Worm (Caenorhabditis elegans) whole organism, mixed stage, embryonic: ENCODE data around the gene asp-13.

Experiments
- M03D4.4 ChIP-seq: sonication (generic microtip); optimal IDR thresholded peaks from 2 replicates; lab custom pipeline; 2017; ENCODE audit warnings: mild to moderate bottlenecking, missing genetic modification characterization, missing compliant biosample characterization
- bed-3 ChIP-seq: fragments of 200-800 bp; sonication (Bioruptor generic); optimal IDR thresholded peaks from 3 replicates; lab custom pipeline; 2018; ENCODE audit warnings: mild to moderate bottlenecking, missing genetic modification characterization, moderate library complexity, missing compliant biosample characterization
- blmp-1 ChIP-seq: fragments of 150-350 bp; optimal IDR thresholded peaks from 2 replicates; lab custom pipeline; 2014; ENCODE audit warnings: missing biosample characterization, missing genetic modification characterization
- ceh-39 ChIP-seq: fragments of 150-350 bp; optimal IDR thresholded peaks from 2 replicates; lab custom pipeline; 2014; ENCODE audit warnings: missing biosample characterization, missing genetic modification characterization
- ceh-43 ChIP-seq: fragments of 200-800 bp; sonication (Bioruptor generic); optimal IDR thresholded peaks from 2 replicates; lab custom pipeline; 2018; ENCODE audit warnings: mild to moderate bottlenecking, missing genetic modification characterization, moderate library complexity, missing compliant biosample characterization
- ceh-83 ChIP-seq: fragments of 200-800 bp; sonication (Bioruptor generic); optimal IDR thresholded peaks from 2 replicates; lab custom pipeline; 2018; ENCODE audit warnings: mild to moderate bottlenecking, missing genetic modification characterization, missing compliant biosample characterization
- ces-1 ChIP-seq: fragments of 150-350 bp; optimal IDR thresholded peaks from 2 replicates; lab custom pipeline; 2014; ENCODE audit warnings: missing biosample characterization, missing genetic modification reagents, missing genetic modification characterization
- cnd-1 ChIP-seq: fragments of 200-800 bp; sonication (Bioruptor generic); optimal IDR thresholded peaks from 2 replicates; lab custom pipeline; 2018; ENCODE audit warnings: mild to moderate bottlenecking, missing genetic modification characterization, missing compliant biosample characterization
- drap-1 ChIP-seq: fragments of 200-800 bp; sonication (Bioruptor generic); optimal IDR thresholded peaks from 3 replicates; lab custom pipeline; 2018; ENCODE audit warnings: mild to moderate bottlenecking, missing genetic modification characterization, missing compliant biosample characterization
- elt-1 ChIP-seq: sonication (generic microtip); optimal IDR thresholded peaks from 2 replicates; lab custom pipeline; 2017; ENCODE audit warnings: missing genetic modification characterization, mild to moderate bottlenecking, missing compliant biosample characterization, antibody characterized with exemption, moderate library complexity, borderline replicate concordance; ENCODE audit not compliant: insufficient read depth
- elt-3 ChIP-seq: fragments of 150-350 bp; optimal IDR thresholded peaks from 2 replicates; lab custom pipeline; 2014; ENCODE audit warnings: missing biosample characterization, missing genetic modification characterization
- flh-1 ChIP-seq: fragments of 200-800 bp; sonication (Bioruptor generic); optimal IDR thresholded peaks from 2 replicates; lab custom pipeline; 2018; ENCODE audit warnings: mild to moderate bottlenecking, missing genetic modification characterization, moderate library complexity, missing compliant biosample characterization
- ham-2 ChIP-seq: fragments of 200-800 bp; sonication (Bioruptor generic); optimal IDR thresholded peaks from 2 replicates; lab custom pipeline; 2018; ENCODE audit warnings: mild to moderate bottlenecking, missing genetic modification characterization, missing compliant biosample characterization
- hlh-1 ChIP-seq: fragments of 150-350 bp; optimal IDR thresholded peaks from 2 replicates; lab custom pipeline; 2014; ENCODE audit warnings: missing biosample characterization, missing genetic modification reagents, missing genetic modification characterization
- lin-13 ChIP-seq: fragments of 150-350 bp; optimal IDR thresholded peaks from 2 replicates; lab custom pipeline; 2014; ENCODE audit warnings: missing biosample characterization, missing genetic modification characterization
- lin-32 ChIP-seq: fragments of 200-800 bp; sonication (Bioruptor generic); optimal IDR thresholded peaks from 2 replicates; lab custom pipeline; 2018; ENCODE audit warnings: mild to moderate bottlenecking, missing genetic modification characterization, missing compliant biosample characterization
- lsy-2 ChIP-seq: fragments of 150-350 bp; optimal IDR thresholded peaks from 2 replicates; lab custom pipeline; 2014; ENCODE audit warnings: missing biosample characterization, missing genetic modification characterization
- mab-5 ChIP-seq: fragments of 150-350 bp; optimal IDR thresholded peaks from 2 replicates; lab custom pipeline; 2014; ENCODE audit warnings: missing biosample characterization, missing genetic modification characterization
- mep-1 ChIP-seq: fragments of 150-350 bp; optimal IDR thresholded peaks from 2 replicates; lab custom pipeline; 2017; ENCODE audit warnings: missing biosample characterization, missing genetic modification reagents, missing genetic modification characterization, inconsistent platforms
- mls-2 ChIP-seq: sonication (generic microtip); optimal IDR thresholded peaks from 2 replicates; lab custom pipeline; 2016; ENCODE audit warnings: mild to moderate bottlenecking, missing genetic modification characterization, moderate library complexity, missing compliant biosample characterization
- nhr-12 ChIP-seq: fragments of 150-350 bp; optimal IDR thresholded peaks from 2 replicates; lab custom pipeline; 2014; ENCODE audit warnings: missing biosample characterization, missing genetic modification characterization
- nhr-2 ChIP-seq: fragments of 150-350 bp; optimal IDR thresholded peaks from 2 replicates; lab custom pipeline; 2014; ENCODE audit warnings: missing biosample characterization, missing genetic modification characterization
- nhr-237 ChIP-seq: fragments of 150-350 bp; optimal IDR thresholded peaks from 2 replicates; lab custom pipeline; 2014; ENCODE audit warnings: missing biosample characterization, missing genetic modification characterization
- nhr-28 ChIP-seq: fragments of 150-350 bp; optimal IDR thresholded peaks from 2 replicates; lab custom pipeline; 2014; ENCODE audit warnings: missing biosample characterization, missing genetic modification characterization
- nhr-76 ChIP-seq: sonication (generic microtip); optimal IDR thresholded peaks from 2 replicates; lab custom pipeline; 2017; ENCODE audit warnings: missing biosample characterization, missing genetic modification characterization
- pha-4 ChIP-seq: fragments of 150-350 bp; optimal IDR thresholded peaks from 2 replicates; lab custom pipeline; 2018; ENCODE audit warnings: missing biosample characterization, missing genetic modification reagents, missing genetic modification characterization
- sem-2 ChIP-seq: fragments of 200-800 bp; sonication (Bioruptor generic); optimal IDR thresholded peaks from 2 replicates; lab custom pipeline; 2018; ENCODE audit warnings: mild to moderate bottlenecking, missing genetic modification characterization, missing compliant biosample characterization
- snpc-4 ChIP-seq: fragments of 150-350 bp; optimal IDR thresholded peaks from 2 replicates; lab custom pipeline; 2014; ENCODE audit warnings: missing biosample characterization, missing genetic modification characterization
- sptf-1 ChIP-seq: sonication (generic microtip); optimal IDR thresholded peaks from 2 replicates; lab custom pipeline; 2017; ENCODE audit warnings: mild to moderate bottlenecking, missing genetic modification characterization, moderate library complexity, missing compliant biosample characterization
- tbx-8 ChIP-seq: fragments of 200-800 bp; sonication (Bioruptor generic); optimal IDR thresholded peaks from 2 replicates; lab custom pipeline; 2018; ENCODE audit warnings: mild to moderate bottlenecking, missing genetic modification characterization, moderate library complexity, missing compliant biosample characterization
- unc-120 ChIP-seq: sonication (generic microtip); optimal IDR thresholded peaks from 2 replicates; lab custom pipeline; 2017; ENCODE audit warnings: missing genetic modification characterization, missing compliant biosample characterization; ENCODE audit not compliant: poor library complexity, severe bottlenecking
- unc-39 ChIP-seq: fragments of 150-350 bp; optimal IDR thresholded peaks from 2 replicates; lab custom pipeline; 2014; ENCODE audit warnings: missing biosample characterization, missing genetic modification characterization
- unc-62 ChIP-seq: fragments of 150-350 bp; optimal IDR thresholded peaks from 2 replicates; lab custom pipeline; 2014; ENCODE audit warnings: missing biosample characterization, missing genetic modification reagents, missing genetic modification characterization
- zip-8 ChIP-seq: fragments of 150-350 bp; optimal IDR thresholded peaks from 2 replicates; lab custom pipeline; 2014; ENCODE audit warnings: missing biosample characterization, missing genetic modification characterization
- ztf-11 ChIP-seq: fragments of 150-350 bp; optimal IDR thresholded peaks from 2 replicates; lab custom pipeline; 2014; ENCODE audit warnings: missing biosample characterization, missing genetic modification characterization

asp-13 gene

DNA sequence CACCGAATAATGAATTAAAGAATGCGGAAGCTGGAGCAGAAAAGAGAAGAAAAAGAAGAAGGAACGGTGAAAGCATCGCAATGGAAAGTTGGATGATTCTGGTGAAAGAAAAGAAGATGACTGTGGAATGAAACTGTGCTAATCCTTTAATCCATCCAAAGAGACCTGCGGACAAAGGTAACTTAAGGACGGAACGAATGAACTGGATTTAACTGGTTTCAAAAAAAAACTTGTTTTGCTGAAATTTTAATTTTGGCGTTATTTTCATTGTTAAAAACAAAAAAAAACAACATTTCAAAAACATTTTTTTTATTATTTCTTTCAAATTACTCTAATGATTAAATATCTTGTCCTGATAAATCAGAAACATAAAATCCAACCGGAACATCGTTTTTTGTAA lies 6.1 kb downstream of the asp-13 start, which contains the start of gene grl-12:
TSS of gene grl-12 (minus strand) at position 101 of the 400 bp plus-strand sequence.
- no peak for TF ChIP-seq snpc-4
- TF ChIP-seq ztf-11 (tag; lab: Kevin White, UChicago), result no peak
- TF ChIP-seq unc-62 (GFP tag; lab: Kevin White, UChicago), result no peak
- no peak for TF ChIP-seq lin-32 (GFP tag; lab: Kevin White, UChicago)
- TF ChIP-seq cnd-1 (tag; lab: Kevin White, UChicago), result no peak
- no peak for TF ChIP-seq sptf-1
- no peak for TF ChIP-seq ceh-39 (tag; lab: Kevin White, UChicago)
- no peak for TF ChIP-seq elt-1 (tag; lab: Kevin White, UChicago)
- no peak for TF ChIP-seq blmp-1 (tag; lab: Kevin White, UChicago)
- TF ChIP-seq lin-13, result no peak
- TF ChIP-seq lsy-2 (tag; lab: Kevin White, UChicago), result no peak
- TF ChIP-seq nhr-237 (tag; lab: Kevin White, UChicago), result no peak
- no peak for TF ChIP-seq bed-3 (GFP tag; lab: Kevin White, UChicago)
- TF ChIP-seq unc-120 (tag; lab: Kevin White, UChicago), result no peak
- TF ChIP-seq tbx-8, result no peak
- no peak for TF ChIP-seq ceh-43 (GFP tag; lab: Kevin White, UChicago)
- TF ChIP-seq nhr-2 (tag; lab: Kevin White, UChicago), result no peak
- no peak for TF ChIP-seq mab-5 (tag; lab: Kevin White, UChicago)

DNA sequence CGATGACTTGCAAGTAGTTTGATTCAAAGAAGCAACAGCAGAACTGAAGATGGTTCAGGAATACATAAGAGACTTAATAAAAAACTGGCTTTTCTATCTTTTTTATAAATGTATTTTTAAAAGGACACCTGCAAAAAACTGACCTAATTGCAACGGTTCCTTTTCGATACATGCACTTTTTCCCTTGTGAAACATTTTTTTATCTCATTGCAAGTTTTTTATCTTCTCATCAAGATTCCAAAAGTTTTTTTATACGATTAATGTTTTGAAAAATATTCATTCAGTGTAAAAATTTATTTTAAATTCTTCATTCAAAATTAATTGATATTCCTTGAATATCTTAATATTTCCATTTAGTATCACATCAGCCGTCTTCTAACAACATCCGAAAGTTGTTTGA lies 7.4 kb downstream of the asp-13 start, which contains the start of gene oac-29:
TSS of gene oac-29 (minus strand) at position 101 of the 400 bp plus-strand sequence.
- TF ChIP-seq pha-4 (no peak), M03D4.4 (tag; lab: Kevin White, UChicago) (no peak), sem-2 (GFP tag; lab: Kevin White, UChicago) (no peak), nhr-76 (tag; lab: Kevin White, UChicago) (no peak), elt-3 (tag; lab: Kevin White, UChicago) (no peak), cnd-1 (tag; lab: Kevin White, UChicago) (no peak)

DNA sequence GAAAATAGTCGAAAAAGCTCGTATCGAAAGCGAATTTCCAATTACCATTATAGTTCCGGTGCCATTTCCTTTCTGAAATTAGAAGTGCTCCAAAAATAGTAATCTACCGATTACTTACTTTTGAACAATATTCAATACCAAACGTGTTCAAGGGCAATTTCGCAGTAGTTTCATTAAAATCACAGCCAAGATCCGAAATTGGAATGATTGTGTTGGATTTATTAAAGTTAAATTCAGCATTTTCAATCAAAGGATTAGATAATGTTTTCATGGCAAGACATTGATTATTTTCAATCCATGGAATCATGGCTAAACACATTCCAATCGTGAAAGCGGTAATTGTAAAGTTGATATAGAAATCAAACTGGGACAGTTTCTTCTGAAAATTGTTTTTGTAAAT lies 10.2 kb downstream of the asp-13 start:
- no peak for TF ChIP-seq drap-1 (GFP tag; lab: Kevin White, UChicago)
- no peak for TF ChIP-seq mep-1
- no peak for TF ChIP-seq sptf-1
- no peak for TF ChIP-seq pha-4
- no peak for TF ChIP-seq ham-2 (GFP tag; lab: Kevin White, UChicago)
- no peak for TF ChIP-seq bed-3 (GFP tag; lab: Kevin White, UChicago)
- no peak for TF ChIP-seq nhr-2 (tag; lab: Kevin White, UChicago)
- no peak for TF ChIP-seq nhr-76 (tag; lab: Kevin White, UChicago)
- TF ChIP-seq hlh-1, result no peak
- TF ChIP-seq nhr-28 (tag; lab: Kevin White, UChicago), result no peak
- TF ChIP-seq unc-120 (tag; lab: Kevin White, UChicago), result no peak
- no peak for TF ChIP-seq nhr-12 (tag; lab: Kevin White, UChicago)
- no peak for TF ChIP-seq unc-39 (tag; lab: Kevin White, UChicago)
- no peak for TF ChIP-seq snpc-4
- TF ChIP-seq elt-3 (tag; lab: Kevin White, UChicago), result no peak
- no peak for TF ChIP-seq mls-2 (tag; lab: Kevin White, UChicago)
- TF ChIP-seq elt-1 (tag; lab: Kevin White, UChicago), result no peak
- TF ChIP-seq M03D4.4 (tag; lab: Kevin White, UChicago), result no peak

DNA sequence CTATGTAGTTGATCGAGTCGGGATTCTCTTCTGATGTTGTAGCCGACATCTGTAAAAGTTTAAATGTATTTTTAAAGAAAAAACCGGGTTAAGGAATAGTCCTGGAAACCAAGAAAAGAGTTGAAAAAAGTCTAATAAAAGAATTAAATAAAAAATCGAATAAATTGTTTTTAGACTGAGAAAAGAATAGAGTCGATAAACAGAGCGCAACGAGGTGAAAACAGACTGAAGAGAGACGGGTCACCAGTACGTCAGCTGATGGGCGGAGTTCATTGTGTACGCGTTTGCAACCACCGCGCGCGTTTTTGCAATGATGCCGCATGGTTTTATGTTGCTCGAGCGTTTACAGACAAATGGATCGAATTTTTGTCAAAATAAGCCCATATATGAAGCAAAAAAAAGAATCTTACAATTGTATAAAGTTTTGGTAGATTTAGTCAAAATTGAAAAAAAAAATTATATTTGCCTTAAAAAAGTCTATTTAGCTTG lies 11.7 kb downstream of the asp-13 start, which contains the start of gene atg-18:
TSS of gene atg-18 (minus strand) at position 51 of the 489 bp plus-strand sequence.
- no peak for TF ChIP-seq nhr-28 (tag; lab: Kevin White, UChicago)
- TF ChIP-seq ceh-83 (GFP tag; lab: Kevin White, UChicago), result peak; percentile 75
- no peak for TF ChIP-seq flh-1 (GFP tag; lab: Kevin White, UChicago)
- TF ChIP-seq lin-13, result peak; percentile 50
- TF ChIP-seq ham-2 (GFP tag; lab: Kevin White, UChicago), result peak; percentile 18
- no peak for TF ChIP-seq nhr-76 (tag; lab: Kevin White, UChicago)
- peak; percentile 18 for TF ChIP-seq lin-32 (GFP tag; lab: Kevin White, UChicago)
- peak; percentile 22 for TF ChIP-seq bed-3 (GFP tag; lab: Kevin White, UChicago)
- TF ChIP-seq lsy-2 (tag; lab: Kevin White, UChicago), result peak; percentile 39
- no peak for TF ChIP-seq unc-39 (tag; lab: Kevin White, UChicago)
- TF ChIP-seq sptf-1, result no peak
- TF ChIP-seq nhr-2 (tag; lab: Kevin White, UChicago), result peak; percentile 11
- peak; percentile 41 for TF ChIP-seq blmp-1 (tag; lab: Kevin White, UChicago)
- TF ChIP-seq ztf-11 (tag; lab: Kevin White, UChicago), result peak; percentile 10
- TF ChIP-seq cnd-1 (tag; lab: Kevin White, UChicago), result peak; percentile 53
- TF ChIP-seq elt-1 (tag; lab: Kevin White, UChicago), result no peak
- TF ChIP-seq ceh-39 (tag; lab: Kevin White, UChicago), result peak; percentile 12
- peak; percentile 18 for TF ChIP-seq unc-62 (GFP tag; lab: Kevin White, UChicago)
- peak; percentile 45 for TF ChIP-seq mep-1
- peak; percentile 86 for TF ChIP-seq hlh-1
- TF ChIP-seq snpc-4, result no peak
- peak; percentile 52 for TF ChIP-seq mab-5 (tag; lab: Kevin White, UChicago)
- TF ChIP-seq ceh-43 (GFP tag; lab: Kevin White, UChicago), result peak; percentile 67
- no peak for TF ChIP-seq mls-2 (tag; lab: Kevin White, UChicago)
- TF ChIP-seq zip-8 (tag; lab: Kevin White, UChicago), result no peak
- TF ChIP-seq drap-1 (GFP tag; lab: Kevin White, UChicago), result peak; percentile 62
- peak; percentile 36 for TF ChIP-seq pha-4
- TF ChIP-seq ces-1 (GFP tag; lab: Kevin White, UChicago), result no peak
- no peak for TF ChIP-seq nhr-12 (tag; lab: Kevin White, UChicago)
- peak; percentile 11 for TF ChIP-seq nhr-237 (tag; lab: Kevin White, UChicago)
- TF ChIP-seq elt-3 (tag; lab: Kevin White, UChicago), result no peak
- TF ChIP-seq unc-120 (tag; lab: Kevin White, UChicago), result peak; percentile 33
- no peak for TF ChIP-seq sem-2 (GFP tag; lab: Kevin White, UChicago)
- no peak for TF ChIP-seq tbx-8
- no peak for TF ChIP-seq M03D4.4 (tag; lab: Kevin White, UChicago)
